Fruit fly (Drosophila melanogaster) whole organism, embryonic: Measurements from ENCODE around the gene CG6724.
A peak's percentile ranks its signal among the peaks of the same experiment; 100 is the strongest.

Experiments used
- BEAF-32 ChIP-seq: fragments of 200-800 bp; sonication (Bioruptor generic); optimal IDR thresholded peaks from 3 replicates; lab custom pipeline; 2017; ENCODE audit warnings: missing biosample characterization, missing genetic modification characterization, mild to moderate bottlenecking, moderate library complexity, missing genetic modification reagents
- Bdp1 ChIP-seq: fragments of 200-800 bp; sonication (Bioruptor generic); optimal IDR thresholded peaks from 3 replicates; lab custom pipeline; 2016; ENCODE audit warnings: missing biosample characterization, missing genetic modification characterization
- Blimp-1 ChIP-seq: fragments of 200-800 bp; sonication (Bioruptor generic); optimal IDR thresholded peaks from 3 replicates; lab custom pipeline; 2018; ENCODE audit warnings: missing biosample characterization, missing genetic modification characterization, mild to moderate bottlenecking, moderate library complexity, missing genetic modification reagents
- CG10274 ChIP-seq: fragments of 200-800 bp; sonication (Bioruptor generic); optimal IDR thresholded peaks from 3 replicates; lab custom pipeline; 2017; ENCODE audit warnings: missing biosample characterization, mild to moderate bottlenecking, missing genetic modification characterization
- CG16813 ChIP-seq: fragments of 200-800 bp; sonication (Bioruptor generic); IDR thresholded peaks from 3 replicates; pipeline ENCODE4 v1.3.6; 2022; ENCODE audit warnings: missing biosample characterization, missing genetic modification characterization; ENCODE audit not compliant: partially characterized antibody
- CG18599 ChIP-seq: fragments of 200-800 bp; sonication (Bioruptor generic); optimal IDR thresholded peaks from 3 replicates; lab custom pipeline; 2017; ENCODE audit warnings: missing biosample characterization, missing genetic modification characterization, mild to moderate bottlenecking, moderate library complexity, missing genetic modification reagents
- CG2116 ChIP-seq: fragments of 200-800 bp; sonication (Bioruptor generic); optimal IDR thresholded peaks from 3 replicates; lab custom pipeline; 2018; ENCODE audit warnings: missing biosample characterization, mild to moderate bottlenecking, missing genetic modification characterization
- CG30020 ChIP-seq: fragments of 200-800 bp; optimal IDR thresholded peaks from 2 replicates; lab custom pipeline; 2019; ENCODE audit warnings: missing biosample characterization, mild to moderate bottlenecking, missing genetic modification characterization, moderate library complexity
- CG34224 ChIP-seq: fragments of 200-800 bp; sonication (Bioruptor generic); IDR thresholded peaks from 3 replicates; pipeline ENCODE4 v1.3.6; 2022; ENCODE audit warnings: missing biosample characterization, missing genetic modification characterization; ENCODE audit not compliant: partially characterized antibody
- CG34376 ChIP-seq: fragments of 200-800 bp; sonication (Bioruptor generic); optimal IDR thresholded peaks from 2 replicates; lab custom pipeline; 2018; ENCODE audit warnings: missing biosample characterization, mild to moderate bottlenecking, missing genetic modification characterization
- CG3847 ChIP-seq: fragments of 200-800 bp; sonication (Bioruptor generic); IDR thresholded peaks from 2 replicates; pipeline ENCODE4 v1.3.6; 2022; ENCODE audit warnings: missing biosample characterization, missing genetic modification characterization
- CG43689 ChIP-seq: fragments of 200-800 bp; sonication (Bioruptor generic); IDR thresholded peaks from 2 replicates; pipeline ENCODE4 v1.3.6; 2022; ENCODE audit warnings: missing biosample characterization, missing genetic modification characterization
- CG4617 ChIP-seq: fragments of 200-800 bp; sonication (Bioruptor generic); optimal IDR thresholded peaks from 3 replicates; lab custom pipeline; 2016; ENCODE audit warnings: missing biosample characterization, missing genetic modification characterization, borderline replicate concordance
- CG7271 ChIP-seq: fragments of 200-800 bp; sonication (Bioruptor generic); optimal IDR thresholded peaks from 2 replicates; lab custom pipeline; 2018; ENCODE audit warnings: missing biosample characterization, mild to moderate bottlenecking, missing genetic modification characterization, moderate library complexity
- Dll ChIP-seq: fragments of 200-800 bp; sonication (Bioruptor generic); IDR thresholded peaks from 4 replicates; pipeline ENCODE4 v1.3.6; 2022; ENCODE audit warnings: missing biosample characterization, missing genetic modification characterization; ENCODE audit not compliant: partially characterized antibody
- Doc3 ChIP-seq: fragments of 200-800 bp; sonication (Bioruptor generic); IDR thresholded peaks from 3 replicates; pipeline ENCODE4 v1.3.6; 2022; ENCODE audit warnings: missing biosample characterization, missing genetic modification characterization; ENCODE audit not compliant: partially characterized antibody
- Dref ChIP-seq: fragments of 200-800 bp; sonication (Bioruptor generic); IDR thresholded peaks from 2 replicates; pipeline ENCODE4 v1.3.6; 2022; ENCODE audit warnings: missing biosample characterization, missing genetic modification characterization
- Drgx ChIP-seq: fragments of 200-800 bp; sonication (Bioruptor generic); IDR thresholded peaks from 2 replicates; pipeline ENCODE4 v1.3.6; 2022; ENCODE audit warnings: missing biosample characterization, missing genetic modification characterization
- E2f2 ChIP-seq: fragments of 200-800 bp; sonication (Bioruptor generic); IDR thresholded peaks from 2 replicates; pipeline ENCODE4 v1.3.6; 2022; ENCODE audit warnings: missing biosample characterization, missing genetic modification characterization
- Fer1 ChIP-seq: fragments of 200-800 bp; sonication (Bioruptor generic); optimal IDR thresholded peaks from 2 replicates; lab custom pipeline; 2017; ENCODE audit warnings: missing biosample characterization, mild to moderate bottlenecking, missing genetic modification characterization
- H15 ChIP-seq: fragments of 200-800 bp; sonication (Bioruptor generic); IDR thresholded peaks from 3 replicates; pipeline ENCODE4 v1.3.6; 2022; ENCODE audit warnings: missing biosample characterization, missing genetic modification characterization
- Hey ChIP-seq: fragments of 200-800 bp; sonication (Bioruptor generic); optimal IDR thresholded peaks from 3 replicates; lab custom pipeline; 2018; ENCODE audit warnings: missing biosample characterization, mild to moderate bottlenecking, missing genetic modification characterization
- HmgZ ChIP-seq: fragments of 200-800 bp; sonication (Bioruptor generic); optimal IDR thresholded peaks from 2 replicates; lab custom pipeline; 2018; ENCODE audit warnings: missing biosample characterization, mild to moderate bottlenecking, missing genetic modification characterization
- Hr51 ChIP-seq, 2 experiments: fragments of 200-800 bp; sonication (Bioruptor generic); optimal IDR thresholded peaks; 2 replicates in 1 of 2; 3 replicates in 1 of 2; lab custom pipeline; 2016 to 2018; ENCODE audit warnings: missing biosample characterization in 2 of 2, missing genetic modification characterization in 2 of 2, mild to moderate bottlenecking in 1 of 2, moderate library complexity in 1 of 2
- MBD-R2 ChIP-seq: fragments of 200-800 bp; sonication (Bioruptor generic); IDR thresholded peaks from 2 replicates; pipeline ENCODE4 v1.3.6; 2022; ENCODE audit warnings: missing biosample characterization, missing genetic modification characterization
- Optix ChIP-seq: fragments of 200-800 bp; sonication (Bioruptor generic); IDR thresholded peaks from 3 replicates; pipeline ENCODE4 v1.3.6; 2022; ENCODE audit warnings: missing biosample characterization, missing genetic modification characterization
- Scr ChIP-seq: fragments of 200-800 bp; sonication (Bioruptor generic); IDR thresholded peaks from 2 replicates; pipeline ENCODE4 v1.3.6; 2022; ENCODE audit warnings: missing biosample characterization, missing genetic modification characterization; ENCODE audit not compliant: partially characterized antibody
- Sin3A ChIP-seq: fragments of >200 bp; optimal IDR thresholded peaks from 2 replicates; lab custom pipeline; 2018
- Six4 ChIP-seq: fragments of 200-800 bp; sonication (Bioruptor generic); optimal IDR thresholded peaks from 2 replicates; lab custom pipeline; 2016; ENCODE audit warnings: missing biosample characterization, missing genetic modification characterization
- Stat92E ChIP-seq, 3 experiments: fragments of >200 bp in 2 of 3; fragments of 200-800 bp in 1 of 3; sonication (Bioruptor generic) in 1 of 3; optimal IDR thresholded peaks; 2 replicates each; lab custom pipeline; 2017 to 2019; ENCODE audit warnings: missing biosample characterization in 3 of 3, missing genetic modification characterization in 3 of 3, mild to moderate bottlenecking in 1 of 3, moderate library complexity in 1 of 3
- Trl ChIP-seq, 3 experiments: fragments of >200 bp in 2 of 3; fragments of 200-800 bp in 1 of 3; sonication (Bioruptor generic) in 1 of 3; optimal IDR thresholded peaks; 2 replicates in 1 of 3; 3 replicates in 2 of 3; lab custom pipeline; 2016 to 2017; ENCODE audit warnings: missing biosample characterization in 1 of 3, missing genetic modification characterization in 1 of 3
- ap ChIP-seq: fragments of 200-800 bp; sonication (Bioruptor generic); IDR thresholded peaks from 2 replicates; pipeline ENCODE4 v1.3.6; 2022; ENCODE audit warnings: missing biosample characterization, missing genetic modification characterization
- ase ChIP-seq: fragments of 200-800 bp; sonication (Bioruptor generic); IDR thresholded peaks from 3 replicates; pipeline ENCODE4 v1.3.6; 2022; ENCODE audit warnings: missing biosample characterization, missing genetic modification characterization
- bbx ChIP-seq: fragments of 200-800 bp; sonication (Bioruptor generic); IDR thresholded peaks from 2 replicates; pipeline ENCODE4 v1.3.6; 2022; ENCODE audit warnings: missing biosample characterization, missing genetic modification characterization; ENCODE audit not compliant: partially characterized antibody
- chinmo ChIP-seq: fragments of 200-800 bp; sonication (Bioruptor generic); IDR thresholded peaks from 4 replicates; pipeline ENCODE4 v1.3.6; 2022; ENCODE audit warnings: missing biosample characterization, missing genetic modification characterization; ENCODE audit not compliant: partially characterized antibody
- crol ChIP-seq: fragments of 200-800 bp; sonication (Bioruptor generic); IDR thresholded peaks from 2 replicates; pipeline ENCODE4 v1.3.6; 2022; ENCODE audit warnings: missing biosample characterization, missing genetic modification characterization
- dysf ChIP-seq: fragments of 200-800 bp; sonication (Bioruptor generic); IDR thresholded peaks from 3 replicates; pipeline ENCODE4 v1.3.6; 2022; ENCODE audit warnings: missing biosample characterization, missing genetic modification characterization
- en ChIP-seq: fragments of 200-800 bp; sonication (Bioruptor generic); optimal IDR thresholded peaks from 2 replicates; lab custom pipeline; 2016; ENCODE audit warnings: missing biosample characterization, missing genetic modification characterization
- gfzf ChIP-seq: fragments of 200-800 bp; sonication (Bioruptor generic); optimal IDR thresholded peaks from 2 replicates; lab custom pipeline; 2016; ENCODE audit warnings: missing biosample characterization, mild to moderate bottlenecking, missing genetic modification characterization, moderate library complexity
- knrl ChIP-seq: fragments of 200-800 bp; sonication (Bioruptor generic); IDR thresholded peaks from 3 replicates; pipeline ENCODE4 v1.3.6; 2022; ENCODE audit warnings: missing biosample characterization, missing genetic modification characterization; ENCODE audit not compliant: partially characterized antibody
- nerfin-2 ChIP-seq: fragments of 200-800 bp; sonication (Bioruptor generic); IDR thresholded peaks from 2 replicates; pipeline ENCODE4 v1.3.6; 2022; ENCODE audit warnings: missing biosample characterization, missing genetic modification characterization; ENCODE audit not compliant: partially characterized antibody
- onecut ChIP-seq: fragments of 200-800 bp; sonication (Bioruptor generic); IDR thresholded peaks from 2 replicates; pipeline ENCODE4 v1.3.6; 2022; ENCODE audit warnings: missing biosample characterization, missing genetic modification characterization
- phol ChIP-seq: fragments of 200-800 bp; sonication (Bioruptor generic); optimal IDR thresholded peaks from 3 replicates; lab custom pipeline; 2018; ENCODE audit warnings: missing biosample characterization, mild to moderate bottlenecking, missing genetic modification characterization, moderate library complexity
- pum ChIP-seq: fragments of 200-800 bp; sonication (Bioruptor generic); optimal IDR thresholded peaks from 2 replicates; lab custom pipeline; 2016; ENCODE audit warnings: missing biosample characterization, missing genetic modification characterization
- pzg ChIP-seq: fragments of 200-800 bp; sonication (Bioruptor generic); optimal IDR thresholded peaks from 3 replicates; lab custom pipeline; 2018; ENCODE audit warnings: missing biosample characterization, mild to moderate bottlenecking, missing genetic modification characterization, moderate library complexity
- sens ChIP-seq: fragments of 200-800 bp; sonication (Bioruptor generic); peaks from one replicate; lab custom pipeline; 2016; ENCODE audit warnings: missing biosample characterization, missing genetic modification characterization
- sna ChIP-seq: fragments of 200-800 bp; sonication (Bioruptor generic); IDR thresholded peaks from 2 replicates; pipeline ENCODE4 v1.3.6; 2022; ENCODE audit warnings: missing biosample characterization, missing genetic modification characterization; ENCODE audit not compliant: partially characterized antibody
- trem ChIP-seq: fragments of 200-800 bp; optimal IDR thresholded peaks from 3 replicates; lab custom pipeline; 2019; ENCODE audit warnings: missing biosample characterization, mild to moderate bottlenecking, missing genetic modification characterization, moderate library complexity
- tx ChIP-seq: fragments of 200-800 bp; sonication (Bioruptor generic); optimal IDR thresholded peaks from 2 replicates; lab custom pipeline; 2016; ENCODE audit warnings: missing biosample characterization, missing genetic modification characterization
- yki ChIP-seq: fragments of >200 bp; optimal IDR thresholded peaks from 3 replicates; lab custom pipeline; 2018

Gene CG6724

dm6 chr2L:10743714-10744113 lies 26.0 kb downstream of the CG6724 start, which contains the start of gene CG6729 (continued):
- TF ChIP-seq Doc3 (peak; percentile 72; the same call in 2 of the 3 replicates), CG10274 (GFP tag; lab: Kevin White, UChicago) (no peak), Hr51 (GFP tag; optimal IDR thresholded peaks at IDR 0.05; lab: Kevin White, UChicago) (no peak), CG43689 (GFP tag; lab: Robert Waterston, UW) (no peak), trem (tag; lab: Kevin White, UChicago) (peak; percentile 64), Dref (GFP tag; lab: Robert Waterston, UW) (peak; percentile 84), nerfin-2 (peak; percentile 64), CG16813 (GFP tag; lab: Robert Waterston, UW) (peak; percentile 66), MBD-R2 (peak; percentile 87), CG30020 (tag; lab: Kevin White, UChicago) (no peak), bbx (GFP tag; lab: Robert Waterston, UW) (peak; percentile 68), Fer1 (GFP tag; lab: Kevin White, UChicago) (peak; percentile 18), CG18599 (GFP tag; lab: Kevin White, UChicago) (no peak), CG3847 (GFP tag; lab: Robert Waterston, UW) (0 out of 2 replicates have a peak, but pooled peaks have one; percentile 6), sna (peak; percentile 57), Optix (GFP tag; lab: Robert Waterston, UW) (no peak), Six4 (GFP tag; lab: Kevin White, UChicago) (no peak), tx (GFP tag; lab: Kevin White, UChicago) (no peak), CG7271 (tag; lab: Kevin White, UChicago) (no peak), chinmo (GFP tag; lab: Robert Waterston, UW) (no peak), HmgZ (tag; lab: Kevin White, UChicago) (peak; percentile 32), CG4617 (GFP tag; lab: Kevin White, UChicago) (peak; percentile 41), CG2116 (peak; percentile 92), gfzf (GFP tag; lab: Kevin White, UChicago) (peak; percentile 19), BEAF-32 (GFP tag; lab: Kevin White, UChicago) (peak; percentile 77), H15 (GFP tag; lab: Robert Waterston, UW) (no peak), phol (tag; lab: Kevin White, UChicago) (peak; percentile 51), ap (GFP tag; lab: Robert Waterston, UW) (no peak), yki (lab: Kevin White, UChicago) (no peak), Drgx (no peak), CG34376 (GFP tag; lab: Kevin White, UChicago) (no peak), knrl (GFP tag; lab: Robert Waterston, UW) (peak; percentile 61), Stat92E (GFP tag; optimal IDR thresholded peaks at IDR 0.05; lab: Kevin White, UChicago) (peak in 1 of 3 experiments; percentile 3), en (GFP tag; lab: Kevin White, UChicago) (no peak), CG34224 (GFP tag; lab: Robert Waterston, UW) (peak; percentile 78), Scr (GFP tag; lab: Robert Waterston, UW) (peak; percentile 70), crol (GFP tag; lab: Robert Waterston, UW) (no peak), onecut (GFP tag; lab: Robert Waterston, UW) (no peak), sens (GFP tag; lab: Kevin White, UChicago) (peak; percentile 67), E2f2 (GFP tag; lab: Robert Waterston, UW) (peak; percentile 95), pum (no peak), Sin3A (lab: Kevin White, UChicago) (peak; percentile 26), dysf (no peak), Blimp-1 (GFP tag; lab: Kevin White, UChicago) (no peak), Trl (optimal IDR thresholded peaks at IDR 0.05; lab: Kevin White, UChicago) (no peak), Trl (GFP tag; optimal IDR thresholded peaks at IDR 0.05; lab: Kevin White, UChicago) (no peak), Bdp1 (no peak), Dll (peak; percentile 79), ase (GFP tag; lab: Robert Waterston, UW) (no peak), pzg (GFP tag; lab: Kevin White, UChicago) (peak; percentile 74), Hey (tag; lab: Kevin White, UChicago) (no peak)
